Worm (Caenorhabditis elegans) whole organism, mixed stage, embryonic: Measurements from ENCODE around the gene cyp-29A4.

Experiments
- M03D4.4 ChIP-seq: sonication (generic microtip); optimal IDR thresholded peaks from 2 replicates; lab custom pipeline; 2017; ENCODE audit warnings: mild to moderate bottlenecking, missing genetic modification characterization, missing compliant biosample characterization
- bed-3 ChIP-seq: fragments of 200-800 bp; sonication (Bioruptor generic); optimal IDR thresholded peaks from 3 replicates; lab custom pipeline; 2018; ENCODE audit warnings: mild to moderate bottlenecking, missing genetic modification characterization, moderate library complexity, missing compliant biosample characterization
- blmp-1 ChIP-seq: fragments of 150-350 bp; optimal IDR thresholded peaks from 2 replicates; lab custom pipeline; 2014; ENCODE audit warnings: missing biosample characterization, missing genetic modification characterization
- ceh-39 ChIP-seq: fragments of 150-350 bp; optimal IDR thresholded peaks from 2 replicates; lab custom pipeline; 2014; ENCODE audit warnings: missing biosample characterization, missing genetic modification characterization
- ceh-43 ChIP-seq: fragments of 200-800 bp; sonication (Bioruptor generic); optimal IDR thresholded peaks from 2 replicates; lab custom pipeline; 2018; ENCODE audit warnings: mild to moderate bottlenecking, missing genetic modification characterization, moderate library complexity, missing compliant biosample characterization
- ceh-83 ChIP-seq: fragments of 200-800 bp; sonication (Bioruptor generic); optimal IDR thresholded peaks from 2 replicates; lab custom pipeline; 2018; ENCODE audit warnings: mild to moderate bottlenecking, missing genetic modification characterization, missing compliant biosample characterization
- ces-1 ChIP-seq: fragments of 150-350 bp; optimal IDR thresholded peaks from 2 replicates; lab custom pipeline; 2014; ENCODE audit warnings: missing biosample characterization, missing genetic modification reagents, missing genetic modification characterization
- cnd-1 ChIP-seq: fragments of 200-800 bp; sonication (Bioruptor generic); optimal IDR thresholded peaks from 2 replicates; lab custom pipeline; 2018; ENCODE audit warnings: mild to moderate bottlenecking, missing genetic modification characterization, missing compliant biosample characterization
- drap-1 ChIP-seq: fragments of 200-800 bp; sonication (Bioruptor generic); optimal IDR thresholded peaks from 3 replicates; lab custom pipeline; 2018; ENCODE audit warnings: mild to moderate bottlenecking, missing genetic modification characterization, missing compliant biosample characterization
- elt-1 ChIP-seq: sonication (generic microtip); optimal IDR thresholded peaks from 2 replicates; lab custom pipeline; 2017; ENCODE audit warnings: missing genetic modification characterization, mild to moderate bottlenecking, missing compliant biosample characterization, antibody characterized with exemption, moderate library complexity, borderline replicate concordance; ENCODE audit not compliant: insufficient read depth
- flh-1 ChIP-seq: fragments of 200-800 bp; sonication (Bioruptor generic); optimal IDR thresholded peaks from 2 replicates; lab custom pipeline; 2018; ENCODE audit warnings: mild to moderate bottlenecking, missing genetic modification characterization, moderate library complexity, missing compliant biosample characterization
- ham-2 ChIP-seq: fragments of 200-800 bp; sonication (Bioruptor generic); optimal IDR thresholded peaks from 2 replicates; lab custom pipeline; 2018; ENCODE audit warnings: mild to moderate bottlenecking, missing genetic modification characterization, missing compliant biosample characterization
- lin-13 ChIP-seq: fragments of 150-350 bp; optimal IDR thresholded peaks from 2 replicates; lab custom pipeline; 2014; ENCODE audit warnings: missing biosample characterization, missing genetic modification characterization
- lsy-2 ChIP-seq: fragments of 150-350 bp; optimal IDR thresholded peaks from 2 replicates; lab custom pipeline; 2014; ENCODE audit warnings: missing biosample characterization, missing genetic modification characterization
- mab-5 ChIP-seq: fragments of 150-350 bp; optimal IDR thresholded peaks from 2 replicates; lab custom pipeline; 2014; ENCODE audit warnings: missing biosample characterization, missing genetic modification characterization
- mep-1 ChIP-seq: fragments of 150-350 bp; optimal IDR thresholded peaks from 2 replicates; lab custom pipeline; 2017; ENCODE audit warnings: missing biosample characterization, missing genetic modification reagents, missing genetic modification characterization, inconsistent platforms
- mls-2 ChIP-seq: sonication (generic microtip); optimal IDR thresholded peaks from 2 replicates; lab custom pipeline; 2016; ENCODE audit warnings: mild to moderate bottlenecking, missing genetic modification characterization, moderate library complexity, missing compliant biosample characterization
- nhr-12 ChIP-seq: fragments of 150-350 bp; optimal IDR thresholded peaks from 2 replicates; lab custom pipeline; 2014; ENCODE audit warnings: missing biosample characterization, missing genetic modification characterization
- nhr-2 ChIP-seq: fragments of 150-350 bp; optimal IDR thresholded peaks from 2 replicates; lab custom pipeline; 2014; ENCODE audit warnings: missing biosample characterization, missing genetic modification characterization
- nhr-237 ChIP-seq: fragments of 150-350 bp; optimal IDR thresholded peaks from 2 replicates; lab custom pipeline; 2014; ENCODE audit warnings: missing biosample characterization, missing genetic modification characterization
- nhr-28 ChIP-seq: fragments of 150-350 bp; optimal IDR thresholded peaks from 2 replicates; lab custom pipeline; 2014; ENCODE audit warnings: missing biosample characterization, missing genetic modification characterization
- nhr-76 ChIP-seq: sonication (generic microtip); optimal IDR thresholded peaks from 2 replicates; lab custom pipeline; 2017; ENCODE audit warnings: missing biosample characterization, missing genetic modification characterization
- pha-4 ChIP-seq: fragments of 150-350 bp; optimal IDR thresholded peaks from 2 replicates; lab custom pipeline; 2018; ENCODE audit warnings: missing biosample characterization, missing genetic modification reagents, missing genetic modification characterization
- sptf-1 ChIP-seq: sonication (generic microtip); optimal IDR thresholded peaks from 2 replicates; lab custom pipeline; 2017; ENCODE audit warnings: mild to moderate bottlenecking, missing genetic modification characterization, moderate library complexity, missing compliant biosample characterization
- unc-120 ChIP-seq: sonication (generic microtip); optimal IDR thresholded peaks from 2 replicates; lab custom pipeline; 2017; ENCODE audit warnings: missing genetic modification characterization, missing compliant biosample characterization; ENCODE audit not compliant: poor library complexity, severe bottlenecking
- unc-39 ChIP-seq: fragments of 150-350 bp; optimal IDR thresholded peaks from 2 replicates; lab custom pipeline; 2014; ENCODE audit warnings: missing biosample characterization, missing genetic modification characterization
- unc-62 ChIP-seq: fragments of 150-350 bp; optimal IDR thresholded peaks from 2 replicates; lab custom pipeline; 2014; ENCODE audit warnings: missing biosample characterization, missing genetic modification reagents, missing genetic modification characterization
- zip-8 ChIP-seq: fragments of 150-350 bp; optimal IDR thresholded peaks from 2 replicates; lab custom pipeline; 2014; ENCODE audit warnings: missing biosample characterization, missing genetic modification characterization
- ztf-11 ChIP-seq: fragments of 150-350 bp; optimal IDR thresholded peaks from 2 replicates; lab custom pipeline; 2014; ENCODE audit warnings: missing biosample characterization, missing genetic modification characterization

cyp-29A4 gene

DNA sequence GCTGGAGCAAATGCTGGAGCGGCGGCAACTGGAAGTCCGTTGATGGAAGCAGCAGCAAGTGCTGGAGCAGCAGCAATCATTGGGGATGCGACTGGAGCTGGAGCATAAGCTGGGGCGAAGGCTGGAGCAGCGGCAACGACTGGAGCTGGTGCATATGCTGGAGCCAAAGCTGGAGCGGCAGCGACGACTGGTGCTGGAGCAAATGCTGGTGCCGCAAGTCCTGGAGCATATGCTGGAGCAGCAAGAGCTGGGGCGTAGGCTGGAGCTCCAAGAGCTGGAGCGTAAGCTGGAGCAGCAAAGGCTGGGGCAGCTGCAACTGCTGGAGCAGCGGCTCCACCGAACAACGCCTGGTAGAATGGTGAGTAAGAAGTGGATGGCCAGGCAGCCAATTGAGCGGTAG lies 36.1 kb upstream of the cyp-29A4 start:
- TF ChIP-seq ceh-83 (GFP tag; lab: Kevin White, UChicago): no peak
- TF ChIP-seq bed-3 (GFP tag; lab: Kevin White, UChicago): no peak
- no peak for TF ChIP-seq mls-2 (tag; lab: Kevin White, UChicago)
- TF ChIP-seq drap-1 (GFP tag; lab: Kevin White, UChicago): no peak

- TF ChIP-seq mab-5 (tag; lab: Kevin White, UChicago) (no peak), M03D4.4 (tag; lab: Kevin White, UChicago) (no peak), ztf-11 (tag; lab: Kevin White, UChicago) (no peak)
Measured at ce11 chrV:9618919-9619318, 35.6 kb upstream of the cyp-29A4 start, which contains the start of gene idpc-7. TSS of gene idpc-7 (minus strand) at chrV:9619019.

DNA sequence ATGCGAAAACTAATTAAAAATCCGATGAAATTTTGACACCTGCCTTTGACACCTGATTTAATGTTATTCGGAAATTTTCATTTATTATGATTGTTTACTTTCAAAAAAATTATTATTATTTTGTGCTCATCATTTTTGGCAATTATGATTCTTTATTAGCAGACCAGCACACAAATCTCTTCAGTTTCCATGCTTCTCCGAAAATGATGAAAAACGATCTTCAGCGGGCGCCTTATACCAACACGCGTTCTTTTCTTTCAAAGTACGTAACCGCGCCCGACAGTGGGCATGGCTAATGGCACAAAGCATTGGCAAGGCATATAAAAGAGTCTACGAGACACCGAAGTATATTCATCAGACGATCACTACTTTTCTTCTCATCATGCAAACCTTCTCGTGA lies 34.7 kb upstream of the cyp-29A4 start, which contains the start of gene idpc-6:
Gene idpc-6 (plus strand): TSS at position 301 of the 400 bp plus-strand sequence.
- TF ChIP-seq blmp-1 (no peak), lin-13 (no peak), ceh-39 (no peak), ces-1 (GFP tag; lab: Kevin White, UChicago) (no peak), nhr-237 (tag; lab: Kevin White, UChicago) (no peak), ztf-11 (tag; lab: Kevin White, UChicago) (no peak), lsy-2 (tag; lab: Kevin White, UChicago) (no peak), flh-1 (GFP tag; lab: Kevin White, UChicago) (no peak), pha-4 (tag; lab: Kevin White, UChicago) (no peak), nhr-28 (tag; lab: Kevin White, UChicago) (no peak)

DNA sequence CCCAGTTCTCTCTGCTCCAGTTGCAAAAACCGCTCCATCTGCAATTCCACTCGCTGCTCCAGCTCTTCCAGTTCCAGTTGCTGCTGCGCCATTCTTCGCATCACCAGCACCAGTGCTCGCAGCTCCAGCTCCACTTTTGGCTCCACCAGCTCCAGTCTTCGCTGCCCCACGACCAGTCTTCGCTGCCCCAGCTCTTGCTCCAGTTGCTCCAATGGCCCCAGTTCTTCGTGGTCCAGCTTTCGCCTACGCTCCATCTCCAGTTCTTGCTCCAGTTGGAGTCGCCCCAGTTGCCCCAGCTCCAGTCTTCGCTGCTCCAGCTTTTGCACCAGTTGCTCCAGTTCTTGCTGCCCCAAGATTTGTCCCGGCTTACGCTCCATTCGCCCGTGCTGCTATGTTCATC lies 34.1 kb upstream of the cyp-29A4 start:
- TF ChIP-seq ceh-83 (GFP tag; lab: Kevin White, UChicago) (peak; percentile 0), elt-1 (tag; lab: Kevin White, UChicago) (no peak)

DNA sequence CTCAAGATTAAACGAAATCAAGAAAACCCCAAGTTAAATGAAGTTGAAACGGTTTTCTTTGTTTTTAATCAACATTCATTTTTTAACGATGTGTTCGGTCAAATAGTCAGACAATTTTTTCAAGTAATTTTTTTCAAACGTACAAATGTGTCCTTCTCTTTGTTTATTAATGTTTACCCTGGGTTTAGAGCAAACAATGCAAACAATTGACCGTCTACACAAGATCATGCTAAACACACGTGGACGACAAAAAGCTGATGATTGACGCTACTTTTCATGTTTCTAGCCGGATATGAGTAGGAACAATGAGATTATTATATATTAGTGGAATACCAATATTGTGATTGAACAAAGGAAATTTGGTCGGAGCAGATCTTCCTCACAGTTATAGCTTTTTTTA lies 33.1 kb upstream of the cyp-29A4 start:
- TF ChIP-seq mep-1 (tag; lab: Kevin White, UChicago) (no peak), zip-8 (tag; lab: Kevin White, UChicago) (no peak), lin-13 (no peak), blmp-1 (no peak), unc-120 (no peak), nhr-12 (tag; lab: Kevin White, UChicago) (no peak), drap-1 (GFP tag; lab: Kevin White, UChicago) (no peak), sptf-1 (no peak), unc-39 (tag; lab: Kevin White, UChicago) (no peak), ztf-11 (tag; lab: Kevin White, UChicago) (no peak), ceh-83 (GFP tag; lab: Kevin White, UChicago) (no peak), unc-62 (GFP tag; lab: Kevin White, UChicago) (no peak), flh-1 (GFP tag; lab: Kevin White, UChicago) (no peak), nhr-76 (tag; lab: Kevin White, UChicago) (no peak), nhr-2 (tag; lab: Kevin White, UChicago) (no peak), nhr-237 (tag; lab: Kevin White, UChicago) (no peak), bed-3 (GFP tag; lab: Kevin White, UChicago) (no peak), nhr-28 (tag; lab: Kevin White, UChicago) (no peak)

- TF ChIP-seq cnd-1 (tag; lab: Kevin White, UChicago) (no peak), M03D4.4 (tag; lab: Kevin White, UChicago) (no peak), elt-1 (tag; lab: Kevin White, UChicago) (no peak), ceh-43 (GFP tag; lab: Kevin White, UChicago) (no peak), unc-39 (tag; lab: Kevin White, UChicago) (no peak), ham-2 (GFP tag; lab: Kevin White, UChicago) (no peak), unc-62 (GFP tag; lab: Kevin White, UChicago) (no peak), lin-13 (no peak), lsy-2 (tag; lab: Kevin White, UChicago) (no peak)
Measured at ce11 chrV:9622834-9623233, 31.7 kb upstream of the cyp-29A4 start, which contains the start of gene idpc-5. TSS of gene idpc-5 (minus strand) at chrV:9622934.
